Fruit fly (Drosophila melanogaster): ENCODE measurements around the gene Sfp38D.

DNA sequence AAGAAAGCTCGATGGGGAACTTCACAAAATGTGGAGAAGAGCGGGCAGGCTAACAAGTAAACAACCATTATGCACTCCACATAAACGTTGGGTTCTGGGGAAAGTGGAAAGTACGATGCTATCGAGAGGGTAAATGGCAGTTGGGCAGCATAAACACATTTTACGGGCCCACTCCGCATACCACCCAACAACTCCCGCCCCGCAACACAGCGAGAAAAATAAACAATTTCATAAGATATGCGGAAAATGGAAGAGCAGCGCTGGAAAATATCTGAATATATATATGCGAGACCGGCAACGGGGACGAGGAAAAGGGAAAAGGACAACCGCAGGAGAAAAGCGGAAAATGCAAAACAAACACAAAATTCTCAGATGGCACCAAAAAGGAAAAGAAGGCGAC is 39.4 kb upstream of the Sfp38D start:
- TF ChIP-seq CG8478 (optimal IDR thresholded peaks at IDR 0.05): no peak
- TF ChIP-seq CTCF (optimal IDR thresholded peaks at IDR 0.05): no peak
